Worm (Caenorhabditis elegans) whole organism, L3 larva: Measurements from ENCODE around the gene mog-4.

Experiments
- nhr-11 ChIP-seq: fragments of 150-350 bp; optimal IDR thresholded peaks from 2 replicates; lab custom pipeline; 2014; ENCODE audit warnings: missing biosample characterization, missing genetic modification characterization
- pha-4 ChIP-seq: fragments of 150-350 bp; optimal IDR thresholded peaks from 2 replicates; lab custom pipeline; 2014; ENCODE audit warnings: missing biosample characterization, missing genetic modification reagents, missing genetic modification characterization
- ztf-11 ChIP-seq: fragments of 150-350 bp; optimal IDR thresholded peaks from 2 replicates; lab custom pipeline; 2014; ENCODE audit warnings: missing biosample characterization, missing genetic modification characterization

mog-4 gene

DNA sequence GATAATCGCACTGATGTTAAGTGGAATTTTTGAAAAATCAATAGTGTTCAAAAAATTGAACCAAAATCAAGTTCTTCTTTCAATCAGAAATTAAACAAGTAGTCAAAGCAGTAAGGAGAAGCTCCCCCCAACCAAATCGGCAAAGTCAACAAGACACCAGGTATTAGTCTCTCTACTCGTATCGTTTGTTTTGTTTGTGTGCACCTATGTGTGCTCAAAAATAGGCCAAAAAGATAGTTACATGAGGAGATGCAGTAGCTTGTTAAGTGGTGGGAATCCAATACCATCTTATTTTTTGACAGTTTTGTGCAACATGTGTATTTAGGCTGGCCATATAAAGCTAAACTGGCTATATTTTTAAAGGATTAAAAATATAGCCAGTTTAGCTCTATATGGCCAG, 55.2 kb downstream of the mog-4 start, which contains the start of gene K10H10.12:
Gene K10H10.12 (minus strand): TSS at position 101 of the 400 bp plus-strand sequence.
- TF ChIP-seq pha-4 (tag; lab: Kevin White, UChicago): peak; percentile 41
- TF ChIP-seq ztf-11 (tag; lab: Kevin White, UChicago): no peak

DNA sequence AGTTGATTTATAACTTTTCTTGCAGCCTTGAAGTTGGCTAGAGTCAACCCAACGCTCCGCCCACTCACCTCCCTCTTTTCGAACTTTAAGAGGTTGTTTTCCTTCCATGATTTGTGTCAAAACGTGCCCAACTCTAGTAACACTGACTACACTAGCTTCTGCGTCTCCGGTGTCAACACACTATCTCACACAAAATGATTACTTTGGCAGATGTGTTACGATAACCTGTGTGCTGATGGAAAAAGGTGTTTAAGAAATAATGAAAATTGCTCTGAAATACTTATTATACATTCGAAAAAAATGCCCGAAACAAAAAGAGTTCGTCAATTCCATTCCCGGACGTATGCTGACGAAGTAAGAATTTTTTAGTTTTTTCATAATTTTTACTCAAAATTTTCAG, 58.4 kb downstream of the mog-4 start, which contains the start of gene K10H10.6:
Gene K10H10.6 (plus strand): TSS at position 301 of the 400 bp plus-strand sequence.
- TF ChIP-seq nhr-11: no peak
